Worm (Caenorhabditis elegans): ENCODE data around the gene C16A3.5.

DNA sequence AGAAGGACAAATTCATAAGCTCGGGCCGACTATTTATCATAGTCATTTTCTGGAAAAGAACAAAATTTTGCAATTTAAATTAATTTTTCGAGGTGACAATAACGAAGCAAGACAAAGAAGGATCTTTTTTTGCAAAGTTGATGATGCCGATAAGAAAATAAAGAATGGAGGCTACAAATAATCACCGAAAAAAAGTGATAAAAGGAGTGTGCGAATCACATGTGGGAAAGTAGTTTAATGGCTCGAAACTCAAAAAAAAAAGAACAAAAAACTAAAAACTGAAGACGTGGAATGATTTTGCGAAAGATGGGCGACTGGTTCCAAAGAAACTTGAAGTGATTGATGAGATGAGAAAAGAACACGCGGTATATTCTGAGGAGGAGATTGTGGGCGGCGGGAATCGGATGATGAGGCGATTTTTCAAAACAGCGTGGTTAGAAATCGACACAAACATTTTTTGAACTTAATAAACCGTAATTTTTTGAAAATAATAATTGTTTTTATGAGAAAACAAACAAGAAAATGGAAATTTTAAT is 38.9 kb downstream of the C16A3.5 start, which contains the start of gene atgl-1:
- no peak for TF ChIP-seq rpc-1 (optimal IDR thresholded peaks at IDR 0.05)
- no peak for TF ChIP-seq rpc-1 (tag; optimal IDR thresholded peaks at IDR 0.05)
- TF ChIP-seq dpl-1 (GFP tag; optimal IDR thresholded peaks at IDR 0.05) = no peak
- TF ChIP-seq bed-2 (GFP tag; IDR thresholded peaks at IDR 0.05) = no peak
- no peak for TF ChIP-seq die-1 (tag; optimal IDR thresholded peaks at IDR 0.05)
- TF ChIP-seq zim-3 (tag; optimal IDR thresholded peaks at IDR 0.05) = no peak
- no peak for TF ChIP-seq ama-1 (optimal IDR thresholded peaks at IDR 0.05)
- TF ChIP-seq ama-1 (GFP tag; optimal IDR thresholded peaks at IDR 0.05) = no peak
- no peak for TF ChIP-seq ets-4 (GFP tag; optimal IDR thresholded peaks at IDR 0.05)
- TF ChIP-seq F37B4.10 (GFP tag; IDR thresholded peaks at IDR 0.05) = no peak
- TF ChIP-seq nfya-2 (GFP tag; IDR thresholded peaks at IDR 0.05) = no peak
- TF ChIP-seq him-1 (tag; optimal IDR thresholded peaks at IDR 0.05) = no peak
